Fruit fly (Drosophila melanogaster): ENCODE results near the gene CG31229.
A peak's percentile ranks its signal among the peaks of the same experiment; 100 is the strongest.

Gene CG31229

DNA sequence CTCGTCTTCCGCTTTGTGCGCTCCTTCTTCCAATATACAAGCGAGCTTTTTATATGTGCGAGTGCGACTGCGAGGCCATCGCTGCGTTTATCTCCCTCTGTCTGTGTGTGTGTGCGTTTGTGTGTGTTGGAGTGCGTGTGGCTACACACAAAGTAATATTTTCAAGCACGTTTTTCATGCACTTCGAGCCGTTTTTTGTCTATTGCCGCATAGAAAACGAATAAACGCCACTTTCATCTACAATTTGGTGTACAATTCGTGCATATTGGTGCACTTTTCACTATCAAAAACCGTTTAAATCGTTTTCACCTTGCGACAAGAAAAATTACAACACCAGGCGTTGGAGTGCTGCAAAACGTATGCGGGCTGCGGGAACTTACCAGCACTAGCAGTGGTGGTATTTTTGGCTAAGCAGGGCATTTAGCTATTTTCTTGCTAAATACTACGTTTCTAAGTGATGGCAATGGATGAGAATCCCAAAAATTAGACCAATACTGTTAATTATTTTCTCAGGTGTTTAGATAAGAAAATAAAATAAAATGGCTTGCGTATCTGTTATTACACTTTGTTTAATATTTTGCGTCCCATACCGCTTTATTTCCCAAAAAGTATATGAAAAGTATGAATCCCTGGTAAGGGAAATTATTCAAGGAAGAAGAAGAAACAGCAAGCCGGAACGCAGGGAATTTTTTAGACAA, 8.6 kb upstream of the CG31229 start, which contains the start of the genes CG31224 and CstF64:
Gene CG31224, minus strand, starts transcription at position 365 of the 698 bp plus-strand sequence.
Gene CstF64, plus strand, starts transcription at position 674 of the 698 bp plus-strand sequence.
- peak; percentile 81 for TF ChIP-seq CG18619 (GFP tag; optimal IDR thresholded peaks at IDR 0.05)
- no peak for TF ChIP-seq eve (GFP tag; optimal IDR thresholded peaks at IDR 0.05)
- TF ChIP-seq NC2α (GFP tag; optimal IDR thresholded peaks at IDR 0.05): peak; percentile 69
- peak; percentile 83 for TF ChIP-seq CG17359 (tag; optimal IDR thresholded peaks at IDR 0.05)
- no peak for TF ChIP-seq sim (GFP tag; IDR thresholded peaks at IDR 0.05)
- TF ChIP-seq CG12391 (tag; optimal IDR thresholded peaks at IDR 0.05): peak; percentile 88
- TF ChIP-seq Adf1 (GFP tag; IDR thresholded peaks at IDR 0.05): no peak
- peak; percentile 54 for TF ChIP-seq BEAF-32 (GFP tag; optimal IDR thresholded peaks at IDR 0.05)
- TF ChIP-seq Mes4 (GFP tag; optimal IDR thresholded peaks at IDR 0.05): peak; percentile 79
- TF ChIP-seq CG8765 (GFP tag; IDR thresholded peaks at IDR 0.05): peak; percentile 79
- peak; percentile 89 for TF ChIP-seq CG12942 (GFP tag; optimal IDR thresholded peaks at IDR 0.05)
- peak; percentile 52 for TF ChIP-seq CG14965 (GFP tag; optimal IDR thresholded peaks at IDR 0.05; ENCODE audit: borderline replicate concordance)
- peak; percentile 88 for TF ChIP-seq pum (GFP tag; optimal IDR thresholded peaks at IDR 0.05)
- TF ChIP-seq CG13424 (tag; optimal IDR thresholded peaks at IDR 0.05): peak; percentile 83
- TF ChIP-seq vfl (GFP tag; optimal IDR thresholded peaks at IDR 0.05): peak; percentile 77
- TF ChIP-seq CG1024 (GFP tag; IDR thresholded peaks at IDR 0.05): peak; percentile 45; the same call in 1 of the 2 replicates
- peak; percentile 93 for TF ChIP-seq Mad (GFP tag; optimal IDR thresholded peaks at IDR 0.05)
- peak; percentile 38 for TF ChIP-seq CrebB (tag; optimal IDR thresholded peaks at IDR 0.05)
- no peak for TF ChIP-seq Lim3 (GFP tag; IDR thresholded peaks at IDR 0.05)
- TF ChIP-seq HLH4C (GFP tag; IDR thresholded peaks at IDR 0.05; ENCODE audit: partially characterized antibody): no peak
- no peak for TF ChIP-seq bowl (GFP tag; IDR thresholded peaks at IDR 0.05)
- peak; percentile 72; the same call in 2 of the 3 replicates for TF ChIP-seq ase (GFP tag; IDR thresholded peaks at IDR 0.05)
- peak; percentile 65 for TF ChIP-seq jing (GFP tag; optimal IDR thresholded peaks at IDR 0.05)
- peak; percentile 67 for TF ChIP-seq CG2202 (tag; optimal IDR thresholded peaks at IDR 0.05)
- no peak for TF ChIP-seq CG15073 (GFP tag; optimal IDR thresholded peaks at IDR 0.05)
- TF ChIP-seq CG6689 (GFP tag; IDR thresholded peaks at IDR 0.05): peak; percentile 84
- TF ChIP-seq E2f2 (GFP tag; IDR thresholded peaks at IDR 0.05): peak; percentile 71; the same call in 1 of the 2 replicates
- TF ChIP-seq bab2 (GFP tag; optimal IDR thresholded peaks at IDR 0.05): peak; percentile 87
- TF ChIP-seq CG7928 (GFP tag; optimal IDR thresholded peaks at IDR 0.05): peak; percentile 94
- TF ChIP-seq CG11696 (GFP tag; IDR thresholded peaks at IDR 0.05): no peak; the same call in 1 of the 2 replicates
- TF ChIP-seq Atf-2 (GFP tag; optimal IDR thresholded peaks at IDR 0.05): peak; percentile 84
- TF ChIP-seq CG10147 (GFP tag; optimal IDR thresholded peaks at IDR 0.05): peak; percentile 60
- no peak for TF ChIP-seq Neu2 (GFP tag; optimal IDR thresholded peaks at IDR 0.05; ENCODE audit: borderline replicate concordance)
- peak; percentile 82 for TF ChIP-seq pzg (GFP tag; optimal IDR thresholded peaks at IDR 0.05)
- no peak for TF ChIP-seq CG11504 (tag; optimal IDR thresholded peaks at IDR 0.05)
- no peak for TF ChIP-seq Hr78 (GFP tag; optimal IDR thresholded peaks at IDR 0.05)
- TF ChIP-seq Atf3 (GFP tag; optimal IDR thresholded peaks at IDR 0.05): peak; percentile 82
- TF ChIP-seq CG34224 (GFP tag; IDR thresholded peaks at IDR 0.05; ENCODE audit: partially characterized antibody): no peak
- TF ChIP-seq Nf-YB (GFP tag; optimal IDR thresholded peaks at IDR 0.05): peak; percentile 63
- no peak for TF ChIP-seq Doc3 (GFP tag; IDR thresholded peaks at IDR 0.05; ENCODE audit: partially characterized antibody)
- peak; percentile 78 for TF ChIP-seq PHDP (tag; optimal IDR thresholded peaks at IDR 0.05)
- TF ChIP-seq tin (GFP tag; optimal IDR thresholded peaks at IDR 0.05): peak; percentile 87
- TF ChIP-seq dan (GFP tag; IDR thresholded peaks at IDR 0.05): no peak
- TF ChIP-seq NC2β (GFP tag; optimal IDR thresholded peaks at IDR 0.05): peak; percentile 88
- peak; percentile 98 for TF ChIP-seq CG17385 (GFP tag; optimal IDR thresholded peaks at IDR 0.05)
- TF ChIP-seq fu2 (GFP tag; optimal IDR thresholded peaks at IDR 0.05): peak; percentile 82
- no peak for TF ChIP-seq hth (optimal IDR thresholded peaks at IDR 0.05)
- TF ChIP-seq CG7357 (GFP tag; IDR thresholded peaks at IDR 0.05): peak; percentile 47; the same call in 2 of the 3 replicates
- peak; percentile 87 for TF ChIP-seq B-H2 (GFP tag; optimal IDR thresholded peaks at IDR 0.05)

Data from whole organism, embryonic.